Fruit fly (Drosophila melanogaster) whole organism, pupa: ENCODE measurements around the gene CG1607.

Experiments used
- CG10348 ChIP-seq: fragments of 200-800 bp; sonication (Bioruptor generic); IDR thresholded peaks from 2 replicates; pipeline ENCODE4 v1.3.6; 2022; ENCODE audit warnings: missing biosample characterization, missing genetic modification characterization
- CG12605 ChIP-seq: fragments of 200-800 bp; sonication (Bioruptor generic); IDR thresholded peaks from 2 replicates; pipeline ENCODE4 v1.3.6; 2022; ENCODE audit warnings: missing biosample characterization, missing genetic modification characterization
- CG13204 ChIP-seq: fragments of 200-800 bp; sonication (Bioruptor generic); optimal IDR thresholded peaks from 2 replicates; lab custom pipeline; 2018; ENCODE audit warnings: missing biosample characterization, mild to moderate bottlenecking, missing genetic modification characterization, moderate library complexity
- CG14655 ChIP-seq: fragments of 200-800 bp; sonication (Bioruptor generic); optimal IDR thresholded peaks from 3 replicates; lab custom pipeline; 2017; ENCODE audit warnings: mild to moderate bottlenecking, missing biosample characterization, missing genetic modification reagents, missing genetic modification characterization
- CG15710 ChIP-seq: fragments of 200-800 bp; sonication (Bioruptor generic); optimal IDR thresholded peaks from 2 replicates; lab custom pipeline; 2018; ENCODE audit warnings: missing biosample characterization, mild to moderate bottlenecking, missing genetic modification characterization, moderate library complexity
- CG17806 ChIP-seq: fragments of 200-800 bp; sonication (Bioruptor generic); optimal IDR thresholded peaks from 2 replicates; lab custom pipeline; 2018; ENCODE audit warnings: missing biosample characterization, mild to moderate bottlenecking, missing genetic modification characterization, moderate library complexity
- CG32121 ChIP-seq: fragments of 200-800 bp; sonication (Bioruptor generic); IDR thresholded peaks from 2 replicates; pipeline ENCODE4 v1.3.6; 2022; ENCODE audit warnings: missing biosample characterization, missing genetic modification characterization
- CG34367 ChIP-seq: fragments of 200-800 bp; sonication (Bioruptor generic); optimal IDR thresholded peaks from 2 replicates; lab custom pipeline; 2018; ENCODE audit warnings: missing biosample characterization, mild to moderate bottlenecking, missing genetic modification characterization
- CG4496 ChIP-seq: fragments of 200-800 bp; sonication (Bioruptor generic); IDR thresholded peaks from 3 replicates; pipeline ENCODE4 v1.3.6; 2022; ENCODE audit warnings: missing biosample characterization, missing genetic modification characterization
- CG8159 ChIP-seq: fragments of 200-800 bp; sonication (Bioruptor generic); optimal IDR thresholded peaks from 3 replicates; lab custom pipeline; 2018; ENCODE audit warnings: missing biosample characterization, mild to moderate bottlenecking, missing genetic modification characterization, moderate library complexity
- CG8301 ChIP-seq: fragments of 200-800 bp; sonication (Bioruptor generic); optimal IDR thresholded peaks from 2 replicates; lab custom pipeline; 2018; ENCODE audit warnings: missing biosample characterization, mild to moderate bottlenecking, missing genetic modification characterization
- CG9948 ChIP-seq: fragments of 200-800 bp; sonication (Bioruptor generic); optimal IDR thresholded peaks from 2 replicates; lab custom pipeline; 2018; ENCODE audit warnings: missing biosample characterization, mild to moderate bottlenecking, missing genetic modification characterization, moderate library complexity
- D1 ChIP-seq: fragments of 200-800 bp; sonication (Bioruptor generic); optimal IDR thresholded peaks from 2 replicates; lab custom pipeline; 2018; ENCODE audit warnings: missing biosample characterization, mild to moderate bottlenecking, missing genetic modification characterization, moderate library complexity
- EcR ChIP-seq: fragments of 200-800 bp; sonication (Bioruptor generic); optimal IDR thresholded peaks from 3 replicates; lab custom pipeline; 2019; ENCODE audit warnings: missing biosample characterization, missing genetic modification characterization, mild to moderate bottlenecking, moderate library complexity, missing genetic modification reagents
- Ets98B ChIP-seq: fragments of 200-800 bp; sonication (Bioruptor generic); IDR thresholded peaks from 2 replicates; pipeline ENCODE4 v1.3.6; 2022; ENCODE audit warnings: missing biosample characterization, missing genetic modification characterization
- Pif1A ChIP-seq: fragments of 200-800 bp; sonication (Bioruptor generic); optimal IDR thresholded peaks from 3 replicates; lab custom pipeline; 2016; ENCODE audit warnings: missing biosample characterization, missing genetic modification characterization
- Pif1B ChIP-seq: fragments of 200-800 bp; sonication (Bioruptor generic); optimal IDR thresholded peaks from 3 replicates; lab custom pipeline; 2016; ENCODE audit warnings: missing biosample characterization, missing genetic modification characterization
- Snoo ChIP-seq: fragments of 200-800 bp; sonication (Bioruptor generic); optimal IDR thresholded peaks from 3 replicates; lab custom pipeline; 2017; ENCODE audit warnings: missing biosample characterization, mild to moderate bottlenecking, missing genetic modification characterization, inconsistent platforms
- fd96Ca ChIP-seq: fragments of 200-800 bp; sonication (Bioruptor generic); IDR thresholded peaks from 3 replicates; pipeline ENCODE4 v1.3.6; 2022; ENCODE audit warnings: missing biosample characterization, missing genetic modification characterization
- gl ChIP-seq: fragments of 200-800 bp; sonication (Bioruptor generic); optimal IDR thresholded peaks from 2 replicates; lab custom pipeline; 2018; ENCODE audit warnings: missing biosample characterization, mild to moderate bottlenecking, missing genetic modification characterization
- rn ChIP-seq: fragments of 200-800 bp; sonication (Bioruptor generic); IDR thresholded peaks from 2 replicates; pipeline ENCODE4 v1.3.6; 2022; ENCODE audit warnings: missing biosample characterization, missing genetic modification characterization

The CG1607 gene

DNA sequence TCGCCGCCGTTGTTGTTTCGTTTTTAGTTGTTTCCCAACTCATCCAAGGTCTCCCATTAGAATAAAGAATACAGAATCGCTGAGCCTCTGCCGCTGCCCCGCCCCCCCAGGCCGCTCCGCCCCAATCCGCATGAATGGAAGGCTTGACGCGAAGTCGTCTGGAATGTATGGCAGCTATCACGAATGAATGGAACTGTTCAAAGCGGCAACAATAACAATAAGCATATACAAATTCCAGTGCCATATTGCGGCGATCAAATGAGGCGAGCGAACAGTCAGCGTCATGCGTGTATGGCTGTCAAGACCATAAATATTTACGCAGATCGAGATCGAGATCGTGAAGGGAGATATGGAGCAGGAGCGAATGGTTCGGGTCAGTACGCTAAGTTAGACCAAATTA lies 38.8 kb downstream of the CG1607 start:
- TF ChIP-seq fd96Ca (no peak), CG10348 (GFP tag; lab: Robert Waterston, UW) (no peak), D1 (tag; lab: Kevin White, UChicago) (no peak), Pif1B (GFP tag; lab: Kevin White, UChicago) (no peak), gl (tag; lab: Kevin White, UChicago) (no peak), CG34367 (tag; lab: Kevin White, UChicago) (no peak), Pif1A (GFP tag; lab: Kevin White, UChicago) (no peak)

DNA sequence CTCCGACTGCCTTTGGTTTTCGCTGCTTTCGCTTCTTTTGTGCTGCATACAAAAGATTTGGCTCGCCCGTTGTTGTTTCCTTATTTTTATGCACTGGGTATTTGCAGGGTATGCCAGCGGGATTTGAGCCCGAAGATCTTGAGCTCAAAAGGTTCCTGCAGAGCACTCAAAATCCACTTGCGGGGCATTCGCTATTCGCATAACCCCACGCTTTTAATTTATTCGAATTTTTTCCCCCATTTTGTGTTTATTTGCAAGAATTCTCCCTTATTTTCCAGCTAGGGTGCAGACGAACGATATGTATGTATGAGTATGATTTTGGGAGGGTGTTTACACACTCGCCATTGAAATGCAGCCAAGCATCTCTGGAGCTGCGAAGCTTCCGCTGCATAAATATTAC lies 40.1 kb downstream of the CG1607 start:
- no peak for TF ChIP-seq fd96Ca
- TF ChIP-seq CG8159 (tag; lab: Kevin White, UChicago), result peak; percentile 3

DNA sequence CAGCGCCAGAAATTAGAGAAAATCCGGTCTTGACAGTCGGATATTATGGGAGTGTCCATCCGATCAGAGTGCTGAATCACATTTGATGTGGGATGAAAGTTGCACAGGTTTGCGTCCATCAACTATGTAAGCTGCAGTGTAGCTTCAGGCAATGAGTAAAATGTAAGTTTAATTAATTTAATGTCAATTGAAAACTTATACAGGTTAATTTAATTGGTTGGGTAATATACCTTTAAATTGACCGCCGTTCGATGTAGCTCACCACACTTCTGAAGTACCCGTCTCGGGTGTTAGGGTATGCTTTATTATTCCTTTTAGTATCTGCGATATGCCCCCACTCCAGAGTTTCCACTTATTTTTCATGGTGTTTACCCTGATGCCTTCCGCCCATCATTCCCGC lies 42.5 kb downstream of the CG1607 start:
- TF ChIP-seq gl (tag; lab: Kevin White, UChicago), result no peak
- TF ChIP-seq D1 (tag; lab: Kevin White, UChicago), result no peak
- peak; percentile 54; the same call in 2 of the 3 replicates for TF ChIP-seq fd96Ca
- TF ChIP-seq CG8301 (tag; lab: Kevin White, UChicago), result peak; percentile 46
- TF ChIP-seq CG9948 (tag; lab: Kevin White, UChicago), result peak; percentile 9
- TF ChIP-seq Snoo, result peak; percentile 29
- TF ChIP-seq rn (GFP tag; lab: Robert Waterston, UW), result no peak
- no peak for TF ChIP-seq CG13204 (GFP tag; lab: Kevin White, UChicago)
- peak; percentile 50; the same call in 1 of the 3 replicates for TF ChIP-seq CG4496
- peak; percentile 13; the same call in 1 of the 2 replicates for TF ChIP-seq CG32121 (GFP tag; lab: Robert Waterston, UW)
- TF ChIP-seq CG12605, result no peak
- TF ChIP-seq CG8159 (tag; lab: Kevin White, UChicago), result peak; percentile 53
- TF ChIP-seq CG17806 (tag; lab: Kevin White, UChicago), result peak; percentile 47
- peak; percentile 2 for TF ChIP-seq CG34367 (tag; lab: Kevin White, UChicago)
- peak; percentile 41 for TF ChIP-seq Pif1A (GFP tag; lab: Kevin White, UChicago)
- peak; percentile 30 for TF ChIP-seq Pif1B (GFP tag; lab: Kevin White, UChicago)
- peak; percentile 35 for TF ChIP-seq CG15710
- TF ChIP-seq CG14655 (GFP tag; lab: Kevin White, UChicago), result peak; percentile 58
- no peak for TF ChIP-seq EcR (GFP tag; lab: Kevin White, UChicago)
- TF ChIP-seq Ets98B, result no peak; the same call in 1 of the 2 replicates
- no peak for TF ChIP-seq CG10348 (GFP tag; lab: Robert Waterston, UW)

DNA sequence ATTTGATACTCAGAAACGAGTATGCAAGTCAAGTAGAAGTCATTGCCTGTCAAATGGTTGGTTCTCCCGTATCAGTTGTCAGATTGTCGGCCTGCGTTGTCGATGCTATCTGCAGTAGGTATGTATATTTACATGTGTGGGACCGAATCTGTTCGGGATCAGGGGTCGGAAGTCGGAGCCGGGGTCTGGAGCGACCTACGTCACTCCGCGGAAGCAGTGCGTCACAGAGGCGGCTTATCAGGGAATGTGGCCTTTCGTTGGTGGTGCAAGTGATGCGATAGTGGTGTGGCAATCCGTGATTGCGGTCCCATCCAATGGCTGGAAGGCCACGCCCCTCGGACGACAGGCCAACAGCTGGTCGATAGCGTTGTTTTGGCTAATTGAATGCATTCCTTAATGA lies 53.7 kb downstream of the CG1607 start:
- TF ChIP-seq EcR (GFP tag; lab: Kevin White, UChicago) (peak; percentile 25), CG12605 (no peak)
- TF ChIP-seq, all 21 proteins: peak for 1

DNA sequence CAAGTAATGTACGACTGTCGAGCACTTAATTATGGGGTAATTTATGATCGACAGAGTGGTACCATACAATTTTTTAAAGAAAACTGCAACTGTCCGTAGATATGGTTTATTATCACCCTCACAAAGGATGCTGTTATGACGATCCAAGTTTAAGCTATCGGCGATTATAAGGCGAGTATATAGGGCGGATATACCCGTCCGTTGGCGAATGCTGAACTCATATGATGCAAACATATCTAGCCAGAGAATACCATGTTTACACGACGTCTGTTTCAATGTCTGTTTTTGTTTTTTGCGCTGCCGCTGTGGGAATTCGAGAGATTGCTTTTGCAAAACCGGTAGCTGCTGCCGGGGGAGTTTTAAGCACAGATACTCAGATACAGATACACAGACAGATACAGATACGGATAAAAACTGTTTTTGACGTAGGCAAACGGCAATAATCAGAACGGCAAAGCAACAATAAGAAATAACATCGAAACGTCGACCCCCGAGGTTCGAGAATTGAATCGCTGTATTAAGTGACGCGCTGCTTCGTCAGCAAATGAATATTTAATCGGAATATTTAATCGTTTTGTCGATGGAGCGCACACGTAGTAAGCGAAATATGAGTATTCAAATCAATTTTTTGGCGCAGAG lies 55.6 kb downstream of the CG1607 start:
- TF ChIP-seq CG14655 (GFP tag; lab: Kevin White, UChicago) (no peak), D1 (tag; lab: Kevin White, UChicago) (no peak), Pif1A (GFP tag; lab: Kevin White, UChicago) (peak; percentile 11), EcR (GFP tag; lab: Kevin White, UChicago) (peak; percentile 70)

DNA sequence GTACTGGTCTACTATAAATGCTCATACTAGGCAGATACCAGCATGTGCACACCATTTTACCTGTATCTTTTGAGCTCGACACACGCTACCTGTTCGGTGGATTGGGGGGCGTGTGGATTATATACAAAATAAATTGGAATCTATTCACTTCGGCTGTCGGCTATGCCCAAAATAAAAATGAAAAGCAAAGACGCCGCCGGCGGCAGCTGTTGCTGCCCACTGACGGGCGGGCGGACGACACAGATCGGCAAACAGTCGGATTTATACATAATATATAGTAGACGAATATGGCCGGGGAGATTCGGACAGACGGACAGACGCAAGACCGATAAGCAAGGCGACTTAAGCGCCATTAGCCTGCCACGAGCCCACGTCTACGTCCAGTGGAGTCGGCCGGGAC lies 56.9 kb downstream of the CG1607 start:
- no peak for TF ChIP-seq Pif1A (GFP tag; lab: Kevin White, UChicago)
- no peak for TF ChIP-seq CG10348 (GFP tag; lab: Robert Waterston, UW)
- TF ChIP-seq gl (tag; lab: Kevin White, UChicago), result no peak
- TF ChIP-seq CG13204 (GFP tag; lab: Kevin White, UChicago), result no peak
- no peak for TF ChIP-seq Pif1B (GFP tag; lab: Kevin White, UChicago)
- no peak for TF ChIP-seq CG34367 (tag; lab: Kevin White, UChicago)
- no peak for TF ChIP-seq rn (GFP tag; lab: Robert Waterston, UW)
- TF ChIP-seq CG32121 (GFP tag; lab: Robert Waterston, UW), result no peak
- TF ChIP-seq CG12605, result no peak
- no peak for TF ChIP-seq CG15710
- TF ChIP-seq Snoo, result no peak
- no peak for TF ChIP-seq EcR (GFP tag; lab: Kevin White, UChicago)
- no peak for TF ChIP-seq Ets98B
- TF ChIP-seq CG17806 (tag; lab: Kevin White, UChicago), result no peak
- no peak for TF ChIP-seq CG8301 (tag; lab: Kevin White, UChicago)

DNA sequence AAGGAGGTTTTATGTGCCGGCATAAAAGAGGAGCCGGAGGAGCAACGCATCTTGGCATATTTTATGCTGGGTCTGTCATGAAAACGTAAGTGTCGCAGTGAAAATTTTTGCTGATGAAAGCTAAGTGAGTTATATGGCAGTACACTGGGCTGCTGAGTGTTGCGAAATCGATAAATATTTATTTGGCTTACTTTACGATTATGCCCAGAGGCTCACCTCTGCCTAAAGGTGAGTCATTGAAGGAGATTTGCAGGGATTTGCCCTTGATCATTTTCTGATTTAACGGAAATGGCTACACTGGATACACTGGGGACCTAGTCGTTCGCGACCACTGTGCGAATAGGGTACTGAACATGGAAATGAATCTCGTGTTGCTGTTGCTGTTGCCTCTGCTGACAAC lies 58.1 kb downstream of the CG1607 start:
- TF ChIP-seq CG9948 (tag; lab: Kevin White, UChicago), result peak; percentile 1
- no peak for TF ChIP-seq CG8159 (tag; lab: Kevin White, UChicago)
- TF ChIP-seq CG4496, result no peak
- no peak for TF ChIP-seq CG10348 (GFP tag; lab: Robert Waterston, UW)
- TF ChIP-seq CG17806 (tag; lab: Kevin White, UChicago), result no peak
- no peak for TF ChIP-seq rn (GFP tag; lab: Robert Waterston, UW)
- no peak for TF ChIP-seq D1 (tag; lab: Kevin White, UChicago)
- peak; percentile 42 for TF ChIP-seq Ets98B
- no peak for TF ChIP-seq CG14655 (GFP tag; lab: Kevin White, UChicago)
- peak; percentile 22 for TF ChIP-seq Pif1A (GFP tag; lab: Kevin White, UChicago)
- TF ChIP-seq gl (tag; lab: Kevin White, UChicago), result no peak
- TF ChIP-seq Pif1B (GFP tag; lab: Kevin White, UChicago), result no peak
- TF ChIP-seq CG34367 (tag; lab: Kevin White, UChicago), result no peak
- TF ChIP-seq CG13204 (GFP tag; lab: Kevin White, UChicago), result no peak
- no peak for TF ChIP-seq Snoo
- no peak for TF ChIP-seq CG15710
- peak; percentile 34; the same call in 1 of the 2 replicates for TF ChIP-seq CG32121 (GFP tag; lab: Robert Waterston, UW)
- peak; percentile 14 for TF ChIP-seq CG8301 (tag; lab: Kevin White, UChicago)
- no peak for TF ChIP-seq CG12605
- TF ChIP-seq EcR (GFP tag; lab: Kevin White, UChicago), result no peak
- peak; percentile 68; the same call in 2 of the 3 replicates for TF ChIP-seq fd96Ca
